Fruit fly (Drosophila melanogaster): ENCODE results near the gene mld.

mld gene

dm6 chr3R:24567427-24567771 is 18.1 kb upstream of the mld start:
- TF ChIP-seq CrebA (GFP tag; optimal IDR thresholded peaks at IDR 0.05; ENCODE audit: borderline replicate concordance) (no peak), fru (GFP tag; optimal IDR thresholded peaks at IDR 0.05) (peak; percentile 43), woc (GFP tag; optimal IDR thresholded peaks at IDR 0.05) (peak; percentile 18), psq (GFP tag; optimal IDR thresholded peaks at IDR 0.05) (peak; percentile 46), Mio (GFP tag; optimal IDR thresholded peaks at IDR 0.05) (no peak), ey (GFP tag; optimal IDR thresholded peaks at IDR 0.05) (peak; percentile 68), CG32264 (GFP tag; optimal IDR thresholded peaks at IDR 0.05) (no peak), Abd-B (GFP tag; optimal IDR thresholded peaks at IDR 0.05) (no peak), tai (GFP tag; optimal IDR thresholded peaks at IDR 0.05) (peak; percentile 38), Myc (optimal IDR thresholded peaks at IDR 0.05) (no peak), dmrt93B (GFP tag; optimal IDR thresholded peaks at IDR 0.05) (peak; percentile 37), usp (GFP tag; optimal IDR thresholded peaks at IDR 0.05) (no peak), N (GFP tag; optimal IDR thresholded peaks at IDR 0.05) (no peak), Vsx2 (GFP tag; optimal IDR thresholded peaks at IDR 0.05; ENCODE audit: partially characterized antibody) (no peak), Hr83 (GFP tag; optimal IDR thresholded peaks at IDR 0.05; ENCODE audit: poor library complexity, severe bottlenecking) (peak; percentile 18), sv (GFP tag; optimal IDR thresholded peaks at IDR 0.05) (peak; percentile 87), jim (GFP tag; optimal IDR thresholded peaks at IDR 0.05) (no peak), OdsH (GFP tag; optimal IDR thresholded peaks at IDR 0.05) (peak; percentile 26), br (GFP tag; optimal IDR thresholded peaks at IDR 0.05) (peak; percentile 54), Dif (GFP tag; optimal IDR thresholded peaks at IDR 0.05; ENCODE audit: partially characterized antibody) (no peak), Dfd (GFP tag; optimal IDR thresholded peaks at IDR 0.05) (no peak), dl (GFP tag; optimal IDR thresholded peaks at IDR 0.05; ENCODE audit: insufficient read depth in 1 of 2, partially characterized antibody in 2 of 2) (no peak), rgr (GFP tag; optimal IDR thresholded peaks at IDR 0.05) (peak; percentile 76), GATAd (GFP tag; optimal IDR thresholded peaks at IDR 0.05) (no peak), HLH106 (tag; optimal IDR thresholded peaks at IDR 0.05) (peak; percentile 47), pan (optimal IDR thresholded peaks at IDR 0.05) (no peak), Jra (GFP tag; optimal IDR thresholded peaks at IDR 0.05) (peak; percentile 9), Hnf4 (GFP tag; optimal IDR thresholded peaks at IDR 0.05) (peak; percentile 63), Rel (GFP tag; optimal IDR thresholded peaks at IDR 0.05) (no peak), Rel (tag; optimal IDR thresholded peaks at IDR 0.05) (no peak), sage (GFP tag; optimal IDR thresholded peaks at IDR 0.05) (no peak), h (GFP tag; optimal IDR thresholded peaks at IDR 0.05) (peak; percentile 76), foxo (GFP tag; optimal IDR thresholded peaks at IDR 0.05) (peak in 1 of 2 experiments; percentile 69), dsf (GFP tag; optimal IDR thresholded peaks at IDR 0.05; ENCODE audit: borderline replicate concordance) (no peak), brk (GFP tag; optimal IDR thresholded peaks at IDR 0.05) (no peak), Sp1 (GFP tag; optimal IDR thresholded peaks at IDR 0.05) (peak; percentile 38), lola (GFP tag; optimal IDR thresholded peaks at IDR 0.05) (no peak)

dm6 chr3R:24568251-24568932 is 17.1 kb upstream of the mld start:
- TF ChIP-seq OdsH (GFP tag; optimal IDR thresholded peaks at IDR 0.05): peak; percentile 11
- no peak for TF ChIP-seq Mio (GFP tag; optimal IDR thresholded peaks at IDR 0.05)
- TF ChIP-seq Dif (GFP tag; optimal IDR thresholded peaks at IDR 0.05; ENCODE audit: partially characterized antibody): peak; percentile 8
- TF ChIP-seq Rel (GFP tag; optimal IDR thresholded peaks at IDR 0.05): no peak
- TF ChIP-seq Rel (tag; optimal IDR thresholded peaks at IDR 0.05): peak; percentile 34
- no peak for TF ChIP-seq HLH106 (tag; optimal IDR thresholded peaks at IDR 0.05)
- TF ChIP-seq dsf (GFP tag; optimal IDR thresholded peaks at IDR 0.05; ENCODE audit: borderline replicate concordance): no peak
- TF ChIP-seq psq (GFP tag; optimal IDR thresholded peaks at IDR 0.05): peak; percentile 21
- TF ChIP-seq foxo (GFP tag; optimal IDR thresholded peaks at IDR 0.05): peak in 1 of 2 experiments; percentile 12
- TF ChIP-seq br (GFP tag; optimal IDR thresholded peaks at IDR 0.05): peak; percentile 24
- peak; percentile 90 for TF ChIP-seq h (GFP tag; optimal IDR thresholded peaks at IDR 0.05)
